Fruit fly (Drosophila melanogaster) Kc167 (cell line): ENCODE data around the gene CG6465.

ENCODE experiments used
- Myc ChIP-seq: fragments of >200 bp; optimal IDR thresholded peaks from 2 replicates; lab custom pipeline; 2017; ENCODE audit warnings: missing external identifiers
- Sin3A ChIP-seq: fragments of >200 bp; optimal IDR thresholded peaks from 2 replicates; lab custom pipeline; 2018; ENCODE audit warnings: missing external identifiers
- h ChIP-seq: fragments of >200 bp; optimal IDR thresholded peaks from 3 replicates; lab custom pipeline; 2018; ENCODE audit warnings: missing external identifiers
- psq ChIP-seq: fragments of >200 bp; optimal IDR thresholded peaks from 2 replicates; lab custom pipeline; 2017; ENCODE audit warnings: missing external identifiers
- ttk ChIP-seq: sonication (Bioruptor generic); optimal IDR thresholded peaks from 2 replicates; lab custom pipeline; 2017; ENCODE audit warnings: missing external identifiers

DNA sequence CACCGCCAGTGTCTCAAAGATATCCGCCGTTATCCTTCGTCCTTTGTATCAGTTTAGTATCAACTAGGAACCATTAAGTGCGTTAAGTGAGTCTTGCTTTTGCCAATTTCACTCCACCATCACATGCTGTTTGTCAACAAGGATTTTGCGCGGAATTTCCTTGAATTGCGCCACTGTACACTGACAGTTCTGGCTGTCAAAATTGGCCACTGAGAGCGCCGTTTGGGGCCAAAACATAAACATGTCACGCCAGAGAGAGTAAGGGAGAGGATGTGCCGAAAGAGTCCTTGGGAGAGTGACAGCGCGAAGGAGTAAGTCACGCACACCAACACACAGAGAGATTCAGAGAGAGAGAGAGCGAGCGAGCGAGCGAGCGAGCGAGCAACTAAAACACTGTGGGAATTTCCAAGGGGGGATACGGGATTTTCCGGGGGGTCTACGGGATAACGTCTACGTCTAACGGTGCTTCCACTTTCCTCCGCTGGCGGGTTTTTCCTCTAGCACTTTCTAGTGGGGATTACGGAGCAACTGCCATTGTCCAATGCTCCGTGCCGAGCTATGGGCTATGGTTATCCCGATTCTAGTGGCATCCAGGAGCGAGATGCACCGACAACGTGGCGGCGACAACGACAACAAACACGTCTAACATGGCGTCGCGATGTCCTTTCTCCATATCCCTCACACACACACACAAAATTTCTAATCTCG lies 38.3 kb downstream of the CG6465 start:
- no peak for TF ChIP-seq psq (lab: Kevin White, UChicago)
- no peak for TF ChIP-seq h (lab: Kevin White, UChicago)
- TF ChIP-seq Sin3A, result no peak
- TF ChIP-seq Myc (lab: Kevin White, UChicago), result no peak
- TF ChIP-seq ttk, result no peak
